Worm (Caenorhabditis elegans) whole organism, midembryonic: ENCODE results near the gene rfc-4.
A peak's percentile ranks its signal among the peaks of the same experiment; 100 is the strongest.

Experiments used
- T22C8.4 ChIP-seq: fragments of 200-800 bp; sonication (Bioruptor generic); IDR thresholded peaks from 2 replicates; pipeline ENCODE4 v1.3.6; 2022; ENCODE audit warnings: missing genetic modification characterization, missing compliant biosample characterization
- cog-1 ChIP-seq: sonication (generic microtip); optimal IDR thresholded peaks from 2 replicates; lab custom pipeline; 2016; ENCODE audit warnings: missing genetic modification characterization, missing compliant biosample characterization
- flt-1 ChIP-seq: fragments of 200-800 bp; sonication (Bioruptor generic); IDR thresholded peaks from 2 replicates; pipeline ENCODE4 v1.3.6; 2022; ENCODE audit warnings: missing genetic modification characterization, missing compliant biosample characterization
- klf-2 ChIP-seq: fragments of 200-800 bp; sonication (Bioruptor generic); conservative IDR thresholded peaks from 2 replicates; pipeline ENCODE4 v1.3.6; 2022; ENCODE audit warnings: missing genetic modification reagents, missing genetic modification characterization, missing compliant biosample characterization
- med-1 ChIP-seq: sonication (generic microtip); optimal IDR thresholded peaks from 2 replicates; lab custom pipeline; 2017; ENCODE audit warnings: missing genetic modification characterization, mild to moderate bottlenecking, missing compliant biosample characterization, antibody characterized with exemption, missing genetic modification reagents; ENCODE audit not compliant: insufficient read depth
- ref-1 ChIP-seq: fragments of 200-800 bp; sonication (Bioruptor generic); conservative IDR thresholded peaks from 2 replicates; pipeline ENCODE4 v1.3.6; 2022; ENCODE audit warnings: missing genetic modification reagents, missing genetic modification characterization, missing compliant biosample characterization
- tab-1 ChIP-seq: fragments of 200-800 bp; sonication (Bioruptor generic); IDR thresholded peaks from 2 replicates; pipeline ENCODE4 v1.3.6; 2022; ENCODE audit warnings: missing genetic modification characterization, missing compliant biosample characterization
- ztf-23 ChIP-seq: fragments of 200-800 bp; sonication (Bioruptor generic); IDR thresholded peaks from 2 replicates; pipeline ENCODE4 v1.3.6; 2022; ENCODE audit warnings: missing genetic modification reagents, missing genetic modification characterization, missing compliant biosample characterization
- ztf-29 ChIP-seq: fragments of 200-800 bp; sonication (Bioruptor generic); IDR thresholded peaks from 2 replicates; pipeline ENCODE4 v1.3.6; 2022; ENCODE audit warnings: missing genetic modification reagents, missing genetic modification characterization, missing compliant biosample characterization

rfc-4 gene

ce11 chrIII:6946382-6946781 lies 25.7 kb upstream of the rfc-4 start, which contains the start of gene let-711:
let-711 (plus strand) TSS chrIII:6946718.
- TF ChIP-seq ztf-23 (GFP tag; lab: Robert Waterston, UW) (no peak), tab-1 (no peak), med-1 (GFP tag; lab: Kevin White, UChicago) (no peak), ztf-29 (GFP tag; lab: Robert Waterston, UW) (no peak), ref-1 (GFP tag; lab: Robert Waterston, UW) (no peak), klf-2 (no peak), T22C8.4 (GFP tag; lab: Robert Waterston, UW) (no peak), flt-1 (no peak)

- no peak for TF ChIP-seq med-1 (GFP tag; lab: Kevin White, UChicago)
- no peak for TF ChIP-seq ref-1 (GFP tag; lab: Robert Waterston, UW)
- TF ChIP-seq tab-1, result no peak
- no peak for TF ChIP-seq T22C8.4 (GFP tag; lab: Robert Waterston, UW)
- TF ChIP-seq cog-1 (tag; lab: Kevin White, UChicago), result peak; percentile 44
- TF ChIP-seq klf-2, result no peak
Observed at ce11 chrIII:6947896-6948295, 24.2 kb upstream of the rfc-4 start.

ce11 chrIII:6951435-6951834 lies 20.6 kb upstream of the rfc-4 start:
- no peak for TF ChIP-seq T22C8.4 (GFP tag; lab: Robert Waterston, UW)
- no peak for TF ChIP-seq cog-1 (tag; lab: Kevin White, UChicago)
- TF ChIP-seq med-1 (GFP tag; lab: Kevin White, UChicago), result no peak
- TF ChIP-seq ref-1 (GFP tag; lab: Robert Waterston, UW), result no peak
- no peak for TF ChIP-seq klf-2

ce11 chrIII:6953373-6953772 lies 18.7 kb upstream of the rfc-4 start:
- no peak for TF ChIP-seq klf-2
- TF ChIP-seq tab-1, result no peak
- no peak for TF ChIP-seq ztf-23 (GFP tag; lab: Robert Waterston, UW)
- TF ChIP-seq T22C8.4 (GFP tag; lab: Robert Waterston, UW), result no peak
- TF ChIP-seq flt-1, result no peak
- TF ChIP-seq ztf-29 (GFP tag; lab: Robert Waterston, UW), result no peak
- no peak for TF ChIP-seq med-1 (GFP tag; lab: Kevin White, UChicago)

- no peak for TF ChIP-seq klf-2
- TF ChIP-seq med-1 (GFP tag; lab: Kevin White, UChicago), result no peak
- TF ChIP-seq T22C8.4 (GFP tag; lab: Robert Waterston, UW), result no peak
- no peak for TF ChIP-seq ztf-29 (GFP tag; lab: Robert Waterston, UW)
- no peak for TF ChIP-seq ztf-23 (GFP tag; lab: Robert Waterston, UW)
- no peak for TF ChIP-seq cog-1 (tag; lab: Kevin White, UChicago)
- no peak for TF ChIP-seq ref-1 (GFP tag; lab: Robert Waterston, UW)
- no peak for TF ChIP-seq flt-1
- no peak for TF ChIP-seq tab-1
Observed at ce11 chrIII:6953978-6954377, 18.1 kb upstream of the rfc-4 start.

ce11 chrIII:6955766-6956165 lies 16.3 kb upstream of the rfc-4 start:
- TF ChIP-seq med-1 (GFP tag; lab: Kevin White, UChicago) (no peak), cog-1 (tag; lab: Kevin White, UChicago) (no peak), klf-2 (no peak), flt-1 (no peak), tab-1 (no peak), ztf-29 (GFP tag; lab: Robert Waterston, UW) (no peak), ref-1 (GFP tag; lab: Robert Waterston, UW) (no peak), T22C8.4 (GFP tag; lab: Robert Waterston, UW) (no peak), ztf-23 (GFP tag; lab: Robert Waterston, UW) (no peak)

- TF ChIP-seq klf-2 (no peak), ref-1 (GFP tag; lab: Robert Waterston, UW) (no peak), med-1 (GFP tag; lab: Kevin White, UChicago) (no peak), flt-1 (no peak), ztf-23 (GFP tag; lab: Robert Waterston, UW) (no peak), tab-1 (no peak), T22C8.4 (GFP tag; lab: Robert Waterston, UW) (no peak)
Observed at ce11 chrIII:6958674-6959241, 13.3 kb upstream of the rfc-4 start.

- TF ChIP-seq ztf-23 (GFP tag; lab: Robert Waterston, UW) (no peak), tab-1 (no peak), T22C8.4 (GFP tag; lab: Robert Waterston, UW) (no peak), med-1 (GFP tag; lab: Kevin White, UChicago) (no peak), flt-1 (no peak)
Observed at ce11 chrIII:6961167-6961566, 10.9 kb upstream of the rfc-4 start.

- TF ChIP-seq cog-1 (tag; lab: Kevin White, UChicago) (no peak), tab-1 (no peak), med-1 (GFP tag; lab: Kevin White, UChicago) (no peak), ztf-23 (GFP tag; lab: Robert Waterston, UW) (no peak), ztf-29 (GFP tag; lab: Robert Waterston, UW) (no peak), ref-1 (GFP tag; lab: Robert Waterston, UW) (no peak), klf-2 (no peak), T22C8.4 (GFP tag; lab: Robert Waterston, UW) (no peak), flt-1 (no peak)
Observed at ce11 chrIII:6961937-6962504, 10.0 kb upstream of the rfc-4 start, which contains the start of the genes rpn-6.1 and F57B9.1. rpn-6.1 (minus strand) TSS chrIII:6962001. F57B9.1 (plus strand) TSS chrIII:6962090.

- TF ChIP-seq flt-1 (no peak), ztf-23 (GFP tag; lab: Robert Waterston, UW) (no peak), tab-1 (no peak), ztf-29 (GFP tag; lab: Robert Waterston, UW) (no peak), med-1 (GFP tag; lab: Kevin White, UChicago) (no peak), T22C8.4 (GFP tag; lab: Robert Waterston, UW) (no peak), ref-1 (GFP tag; lab: Robert Waterston, UW) (no peak)
Observed at ce11 chrIII:6968080-6968639, 3.9 kb upstream of the rfc-4 start, which contains the start of gene panl-2. panl-2 (minus strand) TSS chrIII:6968130.
